Fruit fly (Drosophila melanogaster): ENCODE results near the gene CG11983.

Gene CG11983

DNA sequence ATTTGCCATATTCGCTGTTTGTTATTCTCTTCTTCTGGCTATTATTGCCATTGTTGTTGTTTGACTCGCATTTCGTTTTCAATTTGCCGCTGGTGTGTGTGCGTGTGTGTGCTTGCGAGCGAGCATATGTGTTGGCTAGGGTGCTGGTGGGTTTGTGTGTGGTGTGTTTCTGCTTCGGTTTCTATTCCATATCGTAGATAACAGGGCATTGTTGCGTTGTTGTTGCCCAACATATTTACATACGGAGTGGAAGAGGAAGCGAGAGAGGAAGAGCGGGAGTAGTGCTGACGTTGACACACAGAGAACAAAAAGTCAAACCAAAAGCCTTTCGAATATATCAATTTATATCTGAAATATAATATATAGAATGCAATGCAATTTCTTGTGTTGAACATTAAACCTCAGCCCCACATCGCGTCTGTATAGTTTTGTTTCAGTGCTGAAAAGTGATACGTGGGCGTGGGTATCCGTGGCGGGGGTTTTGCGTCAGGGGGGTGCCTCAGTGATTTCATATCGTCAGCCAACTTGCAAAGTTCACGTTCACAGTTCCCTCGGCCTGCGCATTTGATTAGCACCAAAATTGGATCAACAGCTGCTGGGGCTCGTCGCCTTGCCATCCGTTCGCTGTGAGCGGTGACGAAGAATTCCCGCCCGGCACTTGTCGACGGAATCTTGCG, 46.5 kb downstream of the CG11983 start (continued):
- peak; percentile 51 for TF ChIP-seq CG18262 (tag; optimal IDR thresholded peaks at IDR 0.05)
- no peak for TF ChIP-seq ase (GFP tag; IDR thresholded peaks at IDR 0.05)
- TF ChIP-seq CG17912 (GFP tag; optimal IDR thresholded peaks at IDR 0.05): no peak
- TF ChIP-seq mam (GFP tag; optimal IDR thresholded peaks at IDR 0.05): no peak
- TF ChIP-seq Dp (GFP tag; optimal IDR thresholded peaks at IDR 0.05): no peak
- TF ChIP-seq gro (GFP tag; optimal IDR thresholded peaks at IDR 0.05): no peak
- TF ChIP-seq nau (GFP tag; optimal IDR thresholded peaks at IDR 0.05): peak; percentile 80
- TF ChIP-seq pita (GFP tag; optimal IDR thresholded peaks at IDR 0.05): no peak
- TF ChIP-seq tap (tag; optimal IDR thresholded peaks at IDR 0.05): peak; percentile 51
- peak; percentile 4 for TF ChIP-seq nerfin-1 (tag; optimal IDR thresholded peaks at IDR 0.05)
- TF ChIP-seq CG5180 (GFP tag; optimal IDR thresholded peaks at IDR 0.05): peak; percentile 13
- TF ChIP-seq CG1602 (GFP tag; optimal IDR thresholded peaks at IDR 0.05): peak; percentile 8
- peak; percentile 71 for TF ChIP-seq vfl (GFP tag; optimal IDR thresholded peaks at IDR 0.05)
- TF ChIP-seq CG10267 (tag; optimal IDR thresholded peaks at IDR 0.05): peak; percentile 41
- peak; percentile 67 for TF ChIP-seq sd (tag; optimal IDR thresholded peaks at IDR 0.05)
- peak; percentile 37 for TF ChIP-seq CG31365 (tag; optimal IDR thresholded peaks at IDR 0.05)
- no peak for TF ChIP-seq Abd-B (GFP tag; optimal IDR thresholded peaks at IDR 0.05)
- TF ChIP-seq Taf1 (GFP tag; IDR thresholded peaks at IDR 0.05): no peak
- no peak for TF ChIP-seq Rx (GFP tag; IDR thresholded peaks at IDR 0.05)
- no peak for TF ChIP-seq CG9215 (GFP tag; IDR thresholded peaks at IDR 0.05)
- peak; percentile 15 for TF ChIP-seq CG14710 (tag; optimal IDR thresholded peaks at IDR 0.05)
- TF ChIP-seq caup (GFP tag; optimal IDR thresholded peaks at IDR 0.05; ENCODE audit: severe bottlenecking): peak; percentile 66
- no peak for TF ChIP-seq cas (GFP tag; IDR thresholded peaks at IDR 0.05)
- TF ChIP-seq CG8359 (GFP tag; optimal IDR thresholded peaks at IDR 0.05; ENCODE audit: borderline replicate concordance): no peak
- no peak for TF ChIP-seq al (GFP tag; IDR thresholded peaks at IDR 0.05)
- TF ChIP-seq CG10543 (GFP tag; optimal IDR thresholded peaks at IDR 0.05): peak; percentile 75
- TF ChIP-seq twi (tag; optimal IDR thresholded peaks at IDR 0.05): no peak
- TF ChIP-seq CG8944 (GFP tag; optimal IDR thresholded peaks at IDR 0.05): no peak
- no peak for TF ChIP-seq HmgD (GFP tag; optimal IDR thresholded peaks at IDR 0.05)
- peak; percentile 59 for TF ChIP-seq mirr (GFP tag; optimal IDR thresholded peaks at IDR 0.05)
- TF ChIP-seq Optix (GFP tag; IDR thresholded peaks at IDR 0.05): no peak
- peak; percentile 71 for TF ChIP-seq CG4424 (GFP tag; optimal IDR thresholded peaks at IDR 0.05)
- peak; percentile 68 for TF ChIP-seq CG13296 (GFP tag; optimal IDR thresholded peaks at IDR 0.05)
- no peak for TF ChIP-seq sc (optimal IDR thresholded peaks at IDR 0.05)
- no peak for TF ChIP-seq sc (GFP tag; optimal IDR thresholded peaks at IDR 0.05)
- TF ChIP-seq HmgZ (tag; optimal IDR thresholded peaks at IDR 0.05): peak; percentile 48
- peak; percentile 50 for TF ChIP-seq Chrac-16 (GFP tag; optimal IDR thresholded peaks at IDR 0.05)
- peak; percentile 59 for TF ChIP-seq jing (GFP tag; optimal IDR thresholded peaks at IDR 0.05)
- TF ChIP-seq CG17361 (GFP tag; IDR thresholded peaks at IDR 0.05): no peak
- no peak for TF ChIP-seq z (GFP tag; IDR thresholded peaks at IDR 0.05)
- no peak for TF ChIP-seq pzg (GFP tag; optimal IDR thresholded peaks at IDR 0.05)
- no peak for TF ChIP-seq Doc2 (GFP tag; IDR thresholded peaks at IDR 0.05)
- TF ChIP-seq Dek (tag; optimal IDR thresholded peaks at IDR 0.05): peak; percentile 72
- no peak for TF ChIP-seq B-H2 (GFP tag; optimal IDR thresholded peaks at IDR 0.05)
- peak; percentile 47 for TF ChIP-seq CG13894 (tag; optimal IDR thresholded peaks at IDR 0.05)
- TF ChIP-seq CG7839 (tag; optimal IDR thresholded peaks at IDR 0.05): peak; percentile 65
- TF ChIP-seq CG10462 (GFP tag; optimal IDR thresholded peaks at IDR 0.05): no peak
- no peak for TF ChIP-seq Awh (GFP tag; IDR thresholded peaks at IDR 0.05)
- TF ChIP-seq CG10209 (GFP tag; optimal IDR thresholded peaks at IDR 0.05): peak; percentile 71
- TF ChIP-seq HHEX (GFP tag; optimal IDR thresholded peaks at IDR 0.05): peak; percentile 80

Data from whole organism, embryonic.